Fruit fly (Drosophila melanogaster): Measurements from ENCODE around the gene CG9588.

dm6 chr3R:13705292-13705885 lies 28.9 kb upstream of the CG9588 start, which contains the start of gene Adgf-D:
- TF ChIP-seq CG8478 (optimal IDR thresholded peaks at IDR 0.05) (no peak), usp (GFP tag; optimal IDR thresholded peaks at IDR 0.05) (no peak), psq (optimal IDR thresholded peaks at IDR 0.05) (no peak)
